Worm (Caenorhabditis elegans) whole organism, L4 larva: ENCODE results near the gene F19G12.1.
A peak's percentile ranks its signal among the peaks of the same experiment; 100 is the strongest.

Source experiments
- D1046.2 ChIP-seq: fragments of 200-800 bp; sonication (Bioruptor generic); IDR thresholded peaks from 2 replicates; pipeline ENCODE4 v1.3.6; 2022; ENCODE audit warnings: missing genetic modification characterization, missing compliant biosample characterization
- F37D6.2 ChIP-seq: sonication (generic microtip); optimal IDR thresholded peaks from 2 replicates; lab custom pipeline; 2016; ENCODE audit warnings: mild to moderate bottlenecking, missing genetic modification characterization, missing compliant biosample characterization
- T20F7.1 ChIP-seq: fragments of 200-800 bp; sonication (Bioruptor generic); optimal IDR thresholded peaks from 2 replicates; lab custom pipeline; 2018; ENCODE audit warnings: mild to moderate bottlenecking, missing genetic modification characterization, missing compliant biosample characterization
- Y48G9A.11 ChIP-seq: fragments of 200-800 bp; sonication (Bioruptor generic); IDR thresholded peaks from 2 replicates; pipeline ENCODE4 v1.3.6; 2022; ENCODE audit warnings: missing genetic modification reagents, missing genetic modification characterization, missing compliant biosample characterization
- Y5F2A.4 ChIP-seq: fragments of 200-800 bp; sonication (Bioruptor generic); optimal IDR thresholded peaks from 2 replicates; lab custom pipeline; 2018; ENCODE audit warnings: mild to moderate bottlenecking, missing genetic modification characterization, missing compliant biosample characterization
- Y75B8A.6 ChIP-seq: fragments of 200-800 bp; sonication (Bioruptor generic); IDR thresholded peaks from 2 replicates; pipeline ENCODE4 v1.3.6; 2022; ENCODE audit warnings: missing genetic modification reagents, missing genetic modification characterization, missing compliant biosample characterization
- ZK337.2 ChIP-seq: fragments of 200-800 bp; sonication (Bioruptor generic); IDR thresholded peaks from 2 replicates; pipeline ENCODE4 v1.3.6; 2022; ENCODE audit warnings: missing genetic modification reagents, missing genetic modification characterization, missing compliant biosample characterization
- ZK546.5 ChIP-seq, 2 experiments: sonication (generic microtip); optimal IDR thresholded peaks; 2 replicates each; lab custom pipeline; 2017; ENCODE audit warnings: missing biosample characterization in 2 of 2, missing genetic modification characterization in 2 of 2
- aha-1 ChIP-seq: fragments of 150-350 bp; peaks from one replicate; lab custom pipeline; 2014; ENCODE audit warnings: missing biosample characterization, missing genetic modification characterization
- aly-2 ChIP-seq: sonication (generic microtip); optimal IDR thresholded peaks from 2 replicates; lab custom pipeline; 2018; ENCODE audit warnings: missing biosample characterization, missing genetic modification characterization
- ama-1 ChIP-seq: fragments of 150-350 bp; optimal IDR thresholded peaks from 2 replicates; lab custom pipeline; 2014; ENCODE audit warnings: inconsistent platforms, mixed read lengths
- arid-1 ChIP-seq: fragments of 200-800 bp; sonication (Bioruptor generic); conservative IDR thresholded peaks from 2 replicates; pipeline ENCODE4 v1.3.6; 2022; ENCODE audit warnings: missing genetic modification reagents, missing genetic modification characterization, missing compliant biosample characterization
- ceh-20 ChIP-seq: fragments of 200-800 bp; sonication (Bioruptor generic); IDR thresholded peaks from 2 replicates; pipeline ENCODE4 v1.3.6; 2022; ENCODE audit warnings: missing genetic modification reagents, missing genetic modification characterization, missing compliant biosample characterization
- ceh-32 ChIP-seq: sonication (generic microtip); optimal IDR thresholded peaks from 2 replicates; lab custom pipeline; 2016; ENCODE audit warnings: mild to moderate bottlenecking, missing genetic modification characterization, missing compliant biosample characterization; ENCODE audit not compliant: poor library complexity
- ceh-62 ChIP-seq: sonication (generic microtip); optimal IDR thresholded peaks from 2 replicates; lab custom pipeline; 2017; ENCODE audit warnings: missing biosample characterization, missing genetic modification characterization
- ces-1 ChIP-seq: fragments of 150-350 bp; sonication (generic microtip); optimal IDR thresholded peaks from 4 replicates; lab custom pipeline; 2014; ENCODE audit warnings: missing biosample characterization, missing genetic modification reagents, missing genetic modification characterization
- cey-2 ChIP-seq: sonication (generic microtip); optimal IDR thresholded peaks from 3 replicates; lab custom pipeline; 2017; ENCODE audit warnings: missing genetic modification characterization, mild to moderate bottlenecking, missing compliant biosample characterization, antibody characterized with exemption, borderline replicate concordance; ENCODE audit not compliant: insufficient read depth
- ctbp-1 ChIP-seq: fragments of 200-800 bp; sonication (Bioruptor generic); IDR thresholded peaks from 2 replicates; pipeline ENCODE4 v1.3.6; 2022; ENCODE audit warnings: missing genetic modification reagents, missing genetic modification characterization, missing compliant biosample characterization
- daf-16 ChIP-seq, 3 experiments: sonication (generic microtip); optimal IDR thresholded peaks; 2 replicates each; lab custom pipeline; 2016 to 2017; ENCODE audit warnings: missing genetic modification characterization in 3 of 3, missing genetic modification reagents in 3 of 3, mild to moderate bottlenecking in 2 of 3, missing compliant biosample characterization in 2 of 3, missing biosample characterization in 1 of 3, moderate library complexity in 1 of 3
- daf-19 ChIP-seq: fragments of 200-800 bp; sonication (Bioruptor generic); conservative IDR thresholded peaks from 2 replicates; pipeline ENCODE4 v1.3.6; 2022; ENCODE audit warnings: missing genetic modification characterization, missing compliant biosample characterization
- daf-8 ChIP-seq: fragments of 200-800 bp; sonication (Bioruptor generic); IDR thresholded peaks from 2 replicates; pipeline ENCODE4 v1.3.6; 2022; ENCODE audit warnings: missing genetic modification characterization, missing compliant biosample characterization
- dmd-6 ChIP-seq: fragments of 200-800 bp; sonication (Bioruptor generic); IDR thresholded peaks from 2 replicates; pipeline ENCODE4 v1.3.6; 2022; ENCODE audit warnings: missing genetic modification reagents, missing genetic modification characterization, missing compliant biosample characterization
- dmd-8 ChIP-seq: fragments of 200-800 bp; sonication (Bioruptor generic); IDR thresholded peaks from 2 replicates; pipeline ENCODE4 v1.3.6; 2022; ENCODE audit warnings: missing genetic modification characterization, missing compliant biosample characterization
- dmd-9 ChIP-seq: fragments of 200-800 bp; sonication (Bioruptor generic); IDR thresholded peaks from 2 replicates; pipeline ENCODE4 v1.3.6; 2022; ENCODE audit warnings: missing genetic modification reagents, missing genetic modification characterization, missing compliant biosample characterization
- dpl-1 ChIP-seq: fragments of 150-350 bp; optimal IDR thresholded peaks from 2 replicates; lab custom pipeline; 2014; ENCODE audit warnings: missing biosample characterization, missing genetic modification reagents, missing genetic modification characterization
- duxl-1 ChIP-seq: sonication (generic microtip); optimal IDR thresholded peaks from 2 replicates; lab custom pipeline; 2016; ENCODE audit warnings: mild to moderate bottlenecking, missing genetic modification characterization, moderate library complexity, missing compliant biosample characterization; ENCODE audit not compliant: poor library complexity
- egl-43 ChIP-seq: fragments of 200-800 bp; sonication (Bioruptor generic); IDR thresholded peaks from 2 replicates; pipeline ENCODE4 v1.3.6; 2022; ENCODE audit warnings: missing genetic modification reagents, missing genetic modification characterization, missing compliant biosample characterization
- lin-15B ChIP-seq: fragments of 150-350 bp; sonication (generic microtip); optimal IDR thresholded peaks from 3 replicates; lab custom pipeline; 2014; ENCODE audit warnings: missing biosample characterization, missing genetic modification characterization
- lin-39 ChIP-seq: fragments of 150-350 bp; optimal IDR thresholded peaks from 2 replicates; lab custom pipeline; 2014; ENCODE audit warnings: missing biosample characterization, missing genetic modification reagents, missing genetic modification characterization
- madf-5 ChIP-seq, 2 experiments: fragments of 200-800 bp; sonication (Bioruptor generic); IDR thresholded peaks; 2 replicates each; pipeline ENCODE4 v1.3.6; 2022; ENCODE audit warnings: missing compliant biosample characterization in 2 of 2, missing genetic modification characterization in 2 of 2
- mdl-1 ChIP-seq, 2 experiments: fragments of 150-350 bp in 1 of 2; sonication (generic microtip) in 1 of 2; optimal IDR thresholded peaks; 2 replicates each; lab custom pipeline; 2014 to 2017; ENCODE audit warnings: missing biosample characterization in 2 of 2, missing genetic modification characterization in 2 of 2
- mep-1 ChIP-seq: fragments of 150-350 bp; sonication (generic microtip); optimal IDR thresholded peaks from 3 replicates; lab custom pipeline; 2014; ENCODE audit warnings: missing biosample characterization, missing genetic modification characterization
- mes-2 ChIP-seq: sonication (generic microtip); optimal IDR thresholded peaks from 2 replicates; lab custom pipeline; 2016; ENCODE audit warnings: missing genotype, mild to moderate bottlenecking, missing genetic modification characterization, missing compliant biosample characterization; ENCODE audit not compliant: poor library complexity, severe bottlenecking
- nhr-11 ChIP-seq: fragments of 150-350 bp; optimal IDR thresholded peaks from 2 replicates; lab custom pipeline; 2014; ENCODE audit warnings: missing biosample characterization, missing genetic modification characterization
- nhr-111 ChIP-seq: fragments of 200-800 bp; sonication (Bioruptor generic); optimal IDR thresholded peaks from 2 replicates; lab custom pipeline; 2018; ENCODE audit warnings: mild to moderate bottlenecking, missing genetic modification characterization, missing compliant biosample characterization
- nhr-42 ChIP-seq: fragments of 200-800 bp; sonication (Bioruptor generic); IDR thresholded peaks from 2 replicates; pipeline ENCODE4 v1.3.6; 2022; ENCODE audit warnings: missing genetic modification characterization, missing compliant biosample characterization
- nhr-6 ChIP-seq: fragments of 150-350 bp; optimal IDR thresholded peaks from 2 replicates; lab custom pipeline; 2014; ENCODE audit warnings: missing biosample characterization, missing genetic modification characterization
- nhr-76 ChIP-seq: fragments of 150-350 bp; optimal IDR thresholded peaks from 2 replicates; lab custom pipeline; 2014; ENCODE audit warnings: missing biosample characterization, missing genetic modification characterization
- nhr-77 ChIP-seq: fragments of 150-350 bp; optimal IDR thresholded peaks from 2 replicates; lab custom pipeline; 2014; ENCODE audit warnings: missing biosample characterization, missing genetic modification characterization
- php-3 ChIP-seq: fragments of 200-800 bp; sonication (Bioruptor generic); IDR thresholded peaks from 2 replicates; pipeline ENCODE4 v1.3.6; 2022; ENCODE audit warnings: missing genetic modification reagents, missing genetic modification characterization, missing compliant biosample characterization
- pqm-1 ChIP-seq: sonication (generic microtip); optimal IDR thresholded peaks from 2 replicates; lab custom pipeline; 2017; ENCODE audit warnings: missing biosample characterization, missing genetic modification characterization
- set-16 ChIP-seq: fragments of 200-800 bp; sonication (Bioruptor generic); IDR thresholded peaks from 2 replicates; pipeline ENCODE4 v1.3.6; 2022; ENCODE audit warnings: missing genetic modification reagents, missing genetic modification characterization, missing compliant biosample characterization
- skn-1 ChIP-seq: fragments of 150-350 bp; optimal IDR thresholded peaks from 2 replicates; lab custom pipeline; 2014; ENCODE audit warnings: missing biosample characterization, missing genetic modification characterization
- snpc-4 ChIP-seq: fragments of 150-350 bp; optimal IDR thresholded peaks from 2 replicates; lab custom pipeline; 2014; ENCODE audit warnings: missing biosample characterization, missing genetic modification characterization
- zip-11 ChIP-seq: fragments of 200-800 bp; sonication (Bioruptor generic); IDR thresholded peaks from 2 replicates; pipeline ENCODE4 v1.3.6; 2022; ENCODE audit warnings: missing genetic modification characterization, missing compliant biosample characterization
- ztf-11 ChIP-seq: fragments of 150-350 bp; optimal IDR thresholded peaks from 2 replicates; lab custom pipeline; 2014; ENCODE audit warnings: missing biosample characterization, missing genetic modification characterization
- ztf-7 ChIP-seq: fragments of 150-350 bp; optimal IDR thresholded peaks from 2 replicates; lab custom pipeline; 2014; ENCODE audit warnings: missing biosample characterization, missing genetic modification characterization

F19G12.1 gene

ce11 chrX:1445696-1446095 is 14.9 kb downstream of the F19G12.1 start (continued):
- TF ChIP-seq madf-5 (GFP tag; IDR thresholded peaks at IDR 0.05; lab: Robert Waterston, UW) (no peak), mes-2 (tag; lab: Kevin White, UChicago) (no peak), mep-1 (tag; lab: Kevin White, UChicago) (peak; percentile 62), zip-11 (no peak), duxl-1 (tag; lab: Kevin White, UChicago) (peak; percentile 64), Y5F2A.4 (GFP tag; lab: Kevin White, UChicago) (no peak), nhr-77 (tag; lab: Kevin White, UChicago) (no peak), ztf-7 (tag; lab: Kevin White, UChicago) (no peak), arid-1 (GFP tag; lab: Robert Waterston, UW) (0 out of 2 replicates have a peak, but pooled peaks have one; percentile 22), nhr-42 (peak; percentile 39; the same call in 1 of the 2 replicates), ama-1 (lab: Kevin White, UChicago) (peak; percentile 80), ceh-20 (GFP tag; lab: Robert Waterston, UW) (no peak), cey-2 (tag; lab: Kevin White, UChicago) (no peak), daf-8 (GFP tag; lab: Robert Waterston, UW) (no peak), Y75B8A.6 (GFP tag; lab: Robert Waterston, UW) (0 out of 2 replicates have a peak, but pooled peaks have one; percentile 31), aha-1 (peak; percentile 45), T20F7.1 (GFP tag; lab: Kevin White, UChicago) (no peak), ceh-32 (no peak), set-16 (GFP tag; lab: Robert Waterston, UW) (no peak)

- TF ChIP-seq Y48G9A.11 (GFP tag; lab: Robert Waterston, UW) (no peak), ZK337.2 (GFP tag; lab: Robert Waterston, UW) (0 out of 2 replicates have a peak, but pooled peaks have one; percentile 47), nhr-11 (tag; lab: Kevin White, UChicago) (peak; percentile 94), daf-16 (GFP tag; optimal IDR thresholded peaks at IDR 0.05; lab: Kevin White, UChicago) (peak; percentile 62 to 79), daf-16 (tag; optimal IDR thresholded peaks at IDR 0.05; lab: Kevin White, UChicago) (peak; percentile 88), D1046.2 (GFP tag; lab: Robert Waterston, UW) (no peak), nhr-76 (tag; lab: Kevin White, UChicago) (no peak), dmd-6 (GFP tag; lab: Robert Waterston, UW) (peak; percentile 91), dpl-1 (peak; percentile 72), aly-2 (tag; lab: Kevin White, UChicago) (no peak), egl-43 (GFP tag; lab: Robert Waterston, UW) (peak; percentile 81), skn-1 (tag; lab: Kevin White, UChicago) (peak; percentile 6), nhr-77 (tag; lab: Kevin White, UChicago) (peak; percentile 88), Y5F2A.4 (GFP tag; lab: Kevin White, UChicago) (peak; percentile 41), ceh-62 (tag; lab: Kevin White, UChicago) (no peak), pqm-1 (tag; lab: Kevin White, UChicago) (no peak), ztf-11 (tag; lab: Kevin White, UChicago) (no peak), nhr-6 (peak; percentile 92), lin-39 (no peak), zip-11 (no peak), daf-19 (0 out of 2 replicates have a peak, but pooled peaks have one; percentile 60), ceh-32 (peak; percentile 49), snpc-4 (tag; lab: Kevin White, UChicago) (no peak), ZK546.5 (tag; optimal IDR thresholded peaks at IDR 0.05; lab: Kevin White, UChicago) (peak in 1 of 2 experiments; percentile 59), mdl-1 (tag; optimal IDR thresholded peaks at IDR 0.05; lab: Kevin White, UChicago) (peak; percentile 95 to 97), dmd-9 (GFP tag; lab: Robert Waterston, UW) (peak; percentile 77), lin-15B (tag; lab: Kevin White, UChicago) (no peak), dmd-8 (0 out of 2 replicates have a peak, but pooled peaks have one; percentile 17), aha-1 (peak; percentile 100), ces-1 (GFP tag; lab: Kevin White, UChicago) (peak; percentile 2), ctbp-1 (GFP tag; lab: Robert Waterston, UW) (peak; percentile 95), cey-2 (tag; lab: Kevin White, UChicago) (no peak), T20F7.1 (GFP tag; lab: Kevin White, UChicago) (no peak), nhr-111 (GFP tag; lab: Kevin White, UChicago) (no peak), F37D6.2 (peak; percentile 85), arid-1 (GFP tag; lab: Robert Waterston, UW) (peak; percentile 89), php-3 (0 out of 2 replicates have a peak, but pooled peaks have one; percentile 44)
Measured at ce11 chrX:1446593-1447141, 15.9 kb downstream of the F19G12.1 start, which contains the start of gene zfp-3. Gene zfp-3, minus strand, starts transcription at chrX:1446643.
